Fruit fly (Drosophila melanogaster) whole organism, embryonic: ENCODE results near the gene Ssadh.

ENCODE experiments used
- Adf1 ChIP-seq: fragments of 200-800 bp; sonication (Bioruptor generic); IDR thresholded peaks from 2 replicates; pipeline ENCODE4 v1.3.6; 2022; ENCODE audit warnings: missing biosample characterization, missing genetic modification characterization
- C15 ChIP-seq: fragments of 200-800 bp; sonication (Bioruptor generic); IDR thresholded peaks from 3 replicates; pipeline ENCODE4 v1.3.6; 2022; ENCODE audit warnings: missing biosample characterization, missing genetic modification characterization
- CG10565 ChIP-seq: fragments of 200-800 bp; sonication (Bioruptor generic); optimal IDR thresholded peaks from 3 replicates; lab custom pipeline; 2016; ENCODE audit warnings: missing biosample characterization, mild to moderate bottlenecking, missing genetic modification characterization
- CG10979 ChIP-seq: fragments of 200-800 bp; sonication (Bioruptor generic); optimal IDR thresholded peaks from 2 replicates; lab custom pipeline; 2018; ENCODE audit warnings: missing biosample characterization, mild to moderate bottlenecking, missing genetic modification characterization, moderate library complexity
- CG11093 ChIP-seq: fragments of 200-800 bp; sonication (Bioruptor generic); IDR thresholded peaks from 3 replicates; pipeline ENCODE4 v1.3.6; 2022; ENCODE audit warnings: missing biosample characterization, missing genetic modification characterization
- CG11695 ChIP-seq: fragments of 200-800 bp; sonication (Bioruptor generic); IDR thresholded peaks from 3 replicates; pipeline ENCODE4 v1.3.6; 2022; ENCODE audit warnings: missing biosample characterization, missing genetic modification characterization
- CG12744 ChIP-seq: fragments of 200-800 bp; sonication (Bioruptor generic); optimal IDR thresholded peaks from 2 replicates; lab custom pipeline; 2016; ENCODE audit warnings: missing biosample characterization, missing genetic modification characterization
- CG15011 ChIP-seq: fragments of 200-800 bp; sonication (Bioruptor generic); optimal IDR thresholded peaks from 3 replicates; lab custom pipeline; 2018; ENCODE audit warnings: missing biosample characterization, mild to moderate bottlenecking, missing genetic modification characterization
- CG17612 ChIP-seq: fragments of 200-800 bp; sonication (Bioruptor generic); IDR thresholded peaks from 2 replicates; pipeline ENCODE4 v1.3.6; 2022; ENCODE audit warnings: missing biosample characterization, missing genetic modification characterization
- CG17912 ChIP-seq: fragments of 200-800 bp; sonication (Bioruptor generic); optimal IDR thresholded peaks from 2 replicates; lab custom pipeline; 2018; ENCODE audit warnings: missing biosample characterization, mild to moderate bottlenecking, missing genetic modification characterization
- CG2120 ChIP-seq: fragments of 200-800 bp; sonication (Bioruptor generic); optimal IDR thresholded peaks from 3 replicates; lab custom pipeline; 2016; ENCODE audit warnings: missing biosample characterization, missing genetic modification characterization
- CG2875 ChIP-seq: fragments of 200-800 bp; sonication (Bioruptor generic); optimal IDR thresholded peaks from 2 replicates; lab custom pipeline; 2017; ENCODE audit warnings: missing biosample characterization, mild to moderate bottlenecking, missing genetic modification characterization, missing genetic modification reagents
- CG31365 ChIP-seq: fragments of 200-800 bp; sonication (Bioruptor generic); optimal IDR thresholded peaks from 2 replicates; lab custom pipeline; 2018; ENCODE audit warnings: missing biosample characterization, mild to moderate bottlenecking, missing genetic modification characterization
- CG31388 ChIP-seq: fragments of 200-800 bp; sonication (Bioruptor generic); optimal IDR thresholded peaks from 2 replicates; lab custom pipeline; 2016; ENCODE audit warnings: missing biosample characterization, missing genetic modification characterization
- CG3163 ChIP-seq: fragments of 200-800 bp; sonication (Bioruptor generic); optimal IDR thresholded peaks from 3 replicates; lab custom pipeline; 2016; ENCODE audit warnings: missing biosample characterization, missing genetic modification characterization
- CG4282 ChIP-seq: fragments of 200-800 bp; sonication (Bioruptor generic); optimal IDR thresholded peaks from 2 replicates; lab custom pipeline; 2016; ENCODE audit warnings: missing biosample characterization, missing genetic modification characterization
- CG4404 ChIP-seq: fragments of 200-800 bp; sonication (Bioruptor generic); IDR thresholded peaks from 2 replicates; pipeline ENCODE4 v1.3.6; 2022; ENCODE audit warnings: missing biosample characterization, missing genetic modification characterization
- CG4820 ChIP-seq: fragments of 200-800 bp; sonication (Bioruptor generic); optimal IDR thresholded peaks from 3 replicates; lab custom pipeline; 2016; ENCODE audit warnings: missing biosample characterization, missing genetic modification characterization
- CG7839 ChIP-seq: fragments of 200-800 bp; sonication (Bioruptor generic); optimal IDR thresholded peaks from 3 replicates; lab custom pipeline; 2018; ENCODE audit warnings: missing biosample characterization, mild to moderate bottlenecking, missing genetic modification characterization, moderate library complexity
- CG8290 ChIP-seq, 3 experiments: fragments of 200-800 bp; sonication (Bioruptor generic); optimal IDR thresholded peaks; 2 replicates each; lab custom pipeline; 2016 to 2019; ENCODE audit warnings: missing biosample characterization in 3 of 3, missing genetic modification characterization in 3 of 3, mild to moderate bottlenecking in 2 of 3, moderate library complexity in 1 of 3
- CG9797 ChIP-seq: fragments of 200-800 bp; sonication (Bioruptor generic); optimal IDR thresholded peaks from 3 replicates; lab custom pipeline; 2018; ENCODE audit warnings: missing biosample characterization, mild to moderate bottlenecking, missing genetic modification characterization
- CTCF ChIP-seq: fragments of 200-800 bp; sonication (Bioruptor generic); optimal IDR thresholded peaks from 2 replicates; lab custom pipeline; 2017; ENCODE audit warnings: missing biosample characterization, mild to moderate bottlenecking, missing genetic modification characterization, moderate library complexity
- Dip2 ChIP-seq: fragments of 200-800 bp; sonication (Bioruptor generic); IDR thresholded peaks from 2 replicates; pipeline ENCODE4 v1.3.6; 2022; ENCODE audit warnings: missing biosample characterization, missing genetic modification characterization
- Doc2 ChIP-seq: fragments of 200-800 bp; sonication (Bioruptor generic); IDR thresholded peaks from 2 replicates; pipeline ENCODE4 v1.3.6; 2022; ENCODE audit warnings: missing biosample characterization, missing genetic modification characterization
- Doc3 ChIP-seq: fragments of 200-800 bp; sonication (Bioruptor generic); IDR thresholded peaks from 3 replicates; pipeline ENCODE4 v1.3.6; 2022; ENCODE audit warnings: missing biosample characterization, missing genetic modification characterization; ENCODE audit not compliant: partially characterized antibody
- E2f2 ChIP-seq: fragments of 200-800 bp; sonication (Bioruptor generic); IDR thresholded peaks from 2 replicates; pipeline ENCODE4 v1.3.6; 2022; ENCODE audit warnings: missing biosample characterization, missing genetic modification characterization
- Kr ChIP-seq: fragments of 200-800 bp; sonication (Bioruptor generic); optimal IDR thresholded peaks from 2 replicates; lab custom pipeline; 2017; ENCODE audit warnings: missing biosample characterization, mild to moderate bottlenecking, missing genetic modification characterization
- Max ChIP-seq: fragments of 200-800 bp; sonication (Bioruptor generic); optimal IDR thresholded peaks from 2 replicates; lab custom pipeline; 2016; ENCODE audit warnings: missing biosample characterization, mild to moderate bottlenecking, missing genetic modification characterization
- Mrtf ChIP-seq: fragments of 200-800 bp; sonication (Bioruptor generic); IDR thresholded peaks from 3 replicates; pipeline ENCODE4 v1.3.6; 2022; ENCODE audit warnings: missing biosample characterization, missing genetic modification characterization
- NC2α ChIP-seq: fragments of 200-800 bp; sonication (Bioruptor generic); optimal IDR thresholded peaks from 2 replicates; lab custom pipeline; 2016; ENCODE audit warnings: missing biosample characterization, missing genetic modification characterization
- Neu2 ChIP-seq: fragments of 200-800 bp; sonication (Bioruptor generic); optimal IDR thresholded peaks from 3 replicates; lab custom pipeline; 2016; ENCODE audit warnings: missing biosample characterization, missing genetic modification characterization, borderline replicate concordance
- Oaz ChIP-seq: fragments of 200-800 bp; sonication (Bioruptor generic); IDR thresholded peaks from 2 replicates; pipeline ENCODE4 v1.3.6; 2022; ENCODE audit warnings: missing biosample characterization, missing genetic modification characterization
- Opbp ChIP-seq: fragments of 200-800 bp; sonication (Bioruptor generic); IDR thresholded peaks from 3 replicates; pipeline ENCODE4 v1.3.6; 2022; ENCODE audit warnings: missing biosample characterization, missing genetic modification characterization; ENCODE audit not compliant: partially characterized antibody
- Side ChIP-seq: fragments of 200-800 bp; sonication (Bioruptor generic); optimal IDR thresholded peaks from 2 replicates; lab custom pipeline; 2016; ENCODE audit warnings: missing biosample characterization, missing genetic modification characterization
- Six4 ChIP-seq: fragments of 200-800 bp; sonication (Bioruptor generic); optimal IDR thresholded peaks from 2 replicates; lab custom pipeline; 2016; ENCODE audit warnings: missing biosample characterization, missing genetic modification characterization
- Taf1 ChIP-seq: fragments of 200-800 bp; sonication (Bioruptor generic); IDR thresholded peaks from 2 replicates; pipeline ENCODE4 v1.3.6; 2022; ENCODE audit warnings: missing biosample characterization, missing genetic modification characterization
- bsh ChIP-seq, 2 experiments: fragments of 200-800 bp; sonication (Bioruptor generic); optimal IDR thresholded peaks; 2 replicates each; lab custom pipeline; 2017 to 2018; ENCODE audit warnings: mild to moderate bottlenecking in 2 of 2, missing biosample characterization in 2 of 2, missing genetic modification characterization in 2 of 2, moderate library complexity in 1 of 2
- chn ChIP-seq: fragments of 200-800 bp; sonication (Bioruptor generic); optimal IDR thresholded peaks from 2 replicates; lab custom pipeline; 2016; ENCODE audit warnings: missing biosample characterization, missing genetic modification characterization
- ci ChIP-seq: fragments of 200-800 bp; sonication (Bioruptor generic); IDR thresholded peaks from 3 replicates; pipeline ENCODE4 v1.3.6; 2022; ENCODE audit warnings: missing biosample characterization, missing genetic modification characterization
- emc ChIP-seq: fragments of 200-800 bp; sonication (Bioruptor generic); optimal IDR thresholded peaks from 2 replicates; lab custom pipeline; 2016; ENCODE audit warnings: missing biosample characterization, missing genetic modification characterization
- ewg ChIP-seq: fragments of 200-800 bp; sonication (Bioruptor generic); optimal IDR thresholded peaks from 3 replicates; lab custom pipeline; 2017; ENCODE audit warnings: mild to moderate bottlenecking, missing biosample characterization, missing genetic modification reagents, missing genetic modification characterization
- jing ChIP-seq: fragments of 200-800 bp; sonication (Bioruptor generic); optimal IDR thresholded peaks from 2 replicates; lab custom pipeline; 2018; ENCODE audit warnings: missing biosample characterization, mild to moderate bottlenecking, missing genetic modification characterization
- mirr ChIP-seq: fragments of 200-800 bp; sonication (Bioruptor generic); optimal IDR thresholded peaks from 3 replicates; lab custom pipeline; 2018; ENCODE audit warnings: missing biosample characterization, mild to moderate bottlenecking, missing genetic modification characterization
- mld ChIP-seq: fragments of 200-800 bp; sonication (Bioruptor generic); IDR thresholded peaks from 3 replicates; pipeline ENCODE4 v1.3.6; 2022; ENCODE audit warnings: missing biosample characterization, missing genetic modification characterization; ENCODE audit not compliant: partially characterized antibody
- peb ChIP-seq: fragments of 200-800 bp; sonication (Bioruptor generic); IDR thresholded peaks from 2 replicates; pipeline ENCODE4 v1.3.6; 2022; ENCODE audit warnings: missing biosample characterization, missing genetic modification characterization
- pnt ChIP-seq: fragments of 200-800 bp; sonication (Bioruptor generic); optimal IDR thresholded peaks from 3 replicates; lab custom pipeline; 2016; ENCODE audit warnings: missing biosample characterization, missing genetic modification characterization
- psq ChIP-seq: fragments of 200-800 bp; sonication (Bioruptor generic); optimal IDR thresholded peaks from 2 replicates; lab custom pipeline; 2017; ENCODE audit warnings: missing biosample characterization, missing genetic modification characterization
- rib ChIP-seq: fragments of 200-800 bp; sonication (Bioruptor generic); IDR thresholded peaks from 2 replicates; pipeline ENCODE4 v1.3.6; 2022; ENCODE audit warnings: missing biosample characterization, missing genetic modification characterization
- sim ChIP-seq: fragments of 200-800 bp; sonication (Bioruptor generic); IDR thresholded peaks from 2 replicates; pipeline ENCODE4 v1.3.6; 2022; ENCODE audit warnings: missing biosample characterization, missing genetic modification characterization
- slou ChIP-seq: fragments of 200-800 bp; sonication (Bioruptor generic); optimal IDR thresholded peaks from 3 replicates; lab custom pipeline; 2016; ENCODE audit warnings: missing biosample characterization, missing genetic modification characterization
- tin ChIP-seq: fragments of 200-800 bp; sonication (Bioruptor generic); optimal IDR thresholded peaks from 3 replicates; lab custom pipeline; 2016; ENCODE audit warnings: missing biosample characterization, missing genetic modification characterization
- vnd ChIP-seq: fragments of 200-800 bp; sonication (Bioruptor generic); IDR thresholded peaks from 3 replicates; pipeline ENCODE4 v1.3.6; 2022; ENCODE audit warnings: missing biosample characterization, missing genetic modification characterization; ENCODE audit not compliant: partially characterized antibody

Ssadh gene

DNA sequence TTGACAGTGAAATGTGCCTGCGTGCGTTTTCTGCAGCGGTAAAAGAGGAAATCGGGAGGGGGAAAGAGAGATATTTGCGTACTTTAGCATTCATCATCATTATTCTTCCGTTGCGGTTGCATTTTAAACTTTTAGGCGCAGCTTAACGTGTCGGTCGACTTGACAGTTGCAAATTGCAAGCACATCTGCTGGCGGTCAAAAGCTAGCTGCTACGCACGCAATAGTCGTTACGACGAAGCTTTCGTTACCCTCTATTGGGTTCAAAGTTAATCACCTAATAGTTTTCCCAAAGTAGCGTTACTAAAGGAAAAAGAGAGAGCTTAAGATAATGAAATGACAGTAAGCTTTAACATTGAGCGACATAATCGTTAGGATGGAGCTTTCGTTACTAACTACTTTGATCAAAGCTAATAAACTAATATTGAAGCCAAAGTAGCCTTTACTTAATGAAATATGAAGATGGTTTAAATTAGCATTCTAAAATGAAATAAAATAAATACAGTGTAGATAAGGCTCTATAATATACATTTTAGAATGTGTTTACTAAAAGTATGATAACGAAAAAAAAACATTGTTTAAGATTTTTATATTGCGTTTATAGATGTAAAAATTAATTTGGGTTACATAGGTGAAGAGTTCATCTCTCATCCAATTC, 25.5 kb upstream of the Ssadh start (continued):
- no peak for TF ChIP-seq CG2875 (GFP tag; lab: Kevin White, UChicago)
- TF ChIP-seq Doc3, result no peak
- TF ChIP-seq E2f2 (GFP tag; lab: Robert Waterston, UW), result peak; percentile 36; the same call in 1 of the 2 replicates
- TF ChIP-seq mirr (GFP tag; lab: Kevin White, UChicago), result peak; percentile 68
- no peak for TF ChIP-seq peb (GFP tag; lab: Robert Waterston, UW)
- TF ChIP-seq CG7839 (tag; lab: Kevin White, UChicago), result no peak
- no peak for TF ChIP-seq Taf1 (GFP tag; lab: Robert Waterston, UW)
- TF ChIP-seq CG11093 (GFP tag; lab: Robert Waterston, UW), result no peak
- TF ChIP-seq CG4282 (GFP tag; lab: Kevin White, UChicago), result no peak
- TF ChIP-seq vnd, result no peak
- TF ChIP-seq CG3163 (GFP tag; lab: Kevin White, UChicago), result peak; percentile 5
- TF ChIP-seq CTCF (GFP tag; lab: Kevin White, UChicago), result peak; percentile 71
- no peak for TF ChIP-seq CG11695 (GFP tag; lab: Robert Waterston, UW)
- TF ChIP-seq bsh (GFP tag; optimal IDR thresholded peaks at IDR 0.05; lab: Kevin White, UChicago), result no peak
- TF ChIP-seq Oaz, result no peak
- TF ChIP-seq Doc2 (GFP tag; lab: Robert Waterston, UW), result no peak
- TF ChIP-seq CG4404 (GFP tag; lab: Robert Waterston, UW), result no peak
- no peak for TF ChIP-seq rib (GFP tag; lab: Robert Waterston, UW)
- no peak for TF ChIP-seq CG17912 (GFP tag; lab: Kevin White, UChicago)
- TF ChIP-seq pnt (GFP tag; lab: Kevin White, UChicago), result no peak
- no peak for TF ChIP-seq jing (GFP tag; lab: Kevin White, UChicago)
- no peak for TF ChIP-seq CG4820 (GFP tag; lab: Kevin White, UChicago)
- no peak for TF ChIP-seq CG17612
- no peak for TF ChIP-seq Side
- no peak for TF ChIP-seq CG10979
- TF ChIP-seq CG15011, result no peak
- TF ChIP-seq CG8290 (GFP tag; optimal IDR thresholded peaks at IDR 0.05; lab: Kevin White, UChicago), result no peak
- peak in 1 of 2 experiments; percentile 60 for TF ChIP-seq CG8290 (tag; optimal IDR thresholded peaks at IDR 0.05; lab: Kevin White, UChicago)
- TF ChIP-seq ci (GFP tag; lab: Robert Waterston, UW), result no peak; the same call in 2 of the 3 replicates
- TF ChIP-seq CG2120 (GFP tag; lab: Kevin White, UChicago), result no peak
- no peak for TF ChIP-seq Dip2 (GFP tag; lab: Robert Waterston, UW)
- TF ChIP-seq psq (GFP tag; lab: Kevin White, UChicago), result no peak
- TF ChIP-seq Kr, result no peak
- TF ChIP-seq mld (GFP tag; lab: Robert Waterston, UW), result no peak
- TF ChIP-seq chn, result no peak
- TF ChIP-seq ewg, result no peak
- no peak for TF ChIP-seq slou (GFP tag; lab: Kevin White, UChicago)
- TF ChIP-seq tin, result no peak
- no peak for TF ChIP-seq C15 (GFP tag; lab: Robert Waterston, UW)
- no peak for TF ChIP-seq Six4 (GFP tag; lab: Kevin White, UChicago)
- TF ChIP-seq CG10565, result no peak
- TF ChIP-seq CG9797, result no peak
- no peak for TF ChIP-seq CG12744 (GFP tag; lab: Kevin White, UChicago)
- peak; percentile 35; the same call in 1 of the 2 replicates for TF ChIP-seq Adf1 (GFP tag; lab: Robert Waterston, UW)
- TF ChIP-seq Neu2, result no peak
- TF ChIP-seq CG31365 (tag; lab: Kevin White, UChicago), result no peak
- TF ChIP-seq Max (GFP tag; lab: Kevin White, UChicago), result no peak
- TF ChIP-seq sim, result no peak
- no peak for TF ChIP-seq NC2α
- no peak for TF ChIP-seq Opbp (GFP tag; lab: Robert Waterston, UW)
- no peak for TF ChIP-seq Mrtf
- TF ChIP-seq emc (GFP tag; lab: Kevin White, UChicago), result no peak
- TF ChIP-seq CG31388 (GFP tag; lab: Kevin White, UChicago), result no peak
